Worm (Caenorhabditis elegans) whole organism, L4 larva: ENCODE measurements around the gene F40C5.2.

Source experiments
- D1046.2 ChIP-seq: fragments of 200-800 bp; sonication (Bioruptor generic); IDR thresholded peaks from 2 replicates; pipeline ENCODE4 v1.3.6; 2022; ENCODE audit warnings: missing genetic modification characterization, missing compliant biosample characterization
- F10B5.3 ChIP-seq: sonication (generic microtip); optimal IDR thresholded peaks from 2 replicates; lab custom pipeline; 2016; ENCODE audit warnings: mild to moderate bottlenecking, missing genetic modification characterization, missing compliant biosample characterization
- F26F4.8 ChIP-seq: fragments of 200-800 bp; sonication (Bioruptor generic); conservative IDR thresholded peaks from 2 replicates; pipeline ENCODE4 v1.3.6; 2022; ENCODE audit warnings: missing genetic modification characterization, missing compliant biosample characterization
- F49E8.2 ChIP-seq: sonication (generic microtip); optimal IDR thresholded peaks from 2 replicates; lab custom pipeline; 2016; ENCODE audit warnings: missing compliant biosample characterization, mild to moderate bottlenecking, missing genetic modification characterization, borderline replicate concordance
- aha-1 ChIP-seq: fragments of 150-350 bp; peaks from one replicate; lab custom pipeline; 2014; ENCODE audit warnings: missing biosample characterization, missing genetic modification characterization
- ama-1 ChIP-seq: fragments of 150-350 bp; optimal IDR thresholded peaks from 2 replicates; lab custom pipeline; 2014; ENCODE audit warnings: inconsistent platforms, mixed read lengths
- arid-1 ChIP-seq: fragments of 200-800 bp; sonication (Bioruptor generic); conservative IDR thresholded peaks from 2 replicates; pipeline ENCODE4 v1.3.6; 2022; ENCODE audit warnings: missing genetic modification reagents, missing genetic modification characterization, missing compliant biosample characterization
- ceh-62 ChIP-seq: sonication (generic microtip); optimal IDR thresholded peaks from 2 replicates; lab custom pipeline; 2017; ENCODE audit warnings: missing biosample characterization, missing genetic modification characterization
- ces-1 ChIP-seq: fragments of 150-350 bp; sonication (generic microtip); optimal IDR thresholded peaks from 4 replicates; lab custom pipeline; 2014; ENCODE audit warnings: missing biosample characterization, missing genetic modification reagents, missing genetic modification characterization
- cey-2 ChIP-seq: sonication (generic microtip); optimal IDR thresholded peaks from 3 replicates; lab custom pipeline; 2017; ENCODE audit warnings: missing genetic modification characterization, mild to moderate bottlenecking, missing compliant biosample characterization, antibody characterized with exemption, borderline replicate concordance; ENCODE audit not compliant: insufficient read depth
- ctbp-1 ChIP-seq: fragments of 200-800 bp; sonication (Bioruptor generic); IDR thresholded peaks from 2 replicates; pipeline ENCODE4 v1.3.6; 2022; ENCODE audit warnings: missing genetic modification reagents, missing genetic modification characterization, missing compliant biosample characterization
- daf-16 ChIP-seq, 3 experiments: sonication (generic microtip); optimal IDR thresholded peaks; 2 replicates each; lab custom pipeline; 2016 to 2017; ENCODE audit warnings: missing genetic modification characterization in 3 of 3, missing genetic modification reagents in 3 of 3, mild to moderate bottlenecking in 2 of 3, missing compliant biosample characterization in 2 of 3, missing biosample characterization in 1 of 3, moderate library complexity in 1 of 3
- dmd-9 ChIP-seq: fragments of 200-800 bp; sonication (Bioruptor generic); IDR thresholded peaks from 2 replicates; pipeline ENCODE4 v1.3.6; 2022; ENCODE audit warnings: missing genetic modification reagents, missing genetic modification characterization, missing compliant biosample characterization
- dpl-1 ChIP-seq: fragments of 150-350 bp; optimal IDR thresholded peaks from 2 replicates; lab custom pipeline; 2014; ENCODE audit warnings: missing biosample characterization, missing genetic modification reagents, missing genetic modification characterization
- dve-1 ChIP-seq: sonication (generic microtip); optimal IDR thresholded peaks from 2 replicates; lab custom pipeline; 2017; ENCODE audit warnings: antibody characterized with exemption, mild to moderate bottlenecking, missing genetic modification characterization, missing compliant biosample characterization; ENCODE audit not compliant: insufficient read depth
- egl-27 ChIP-seq: sonication (generic microtip); optimal IDR thresholded peaks from 3 replicates; lab custom pipeline; 2017; ENCODE audit warnings: missing biosample characterization, missing genetic modification reagents, missing genetic modification characterization
- egl-43 ChIP-seq: fragments of 200-800 bp; sonication (Bioruptor generic); IDR thresholded peaks from 2 replicates; pipeline ENCODE4 v1.3.6; 2022; ENCODE audit warnings: missing genetic modification reagents, missing genetic modification characterization, missing compliant biosample characterization
- fkh-10 ChIP-seq: fragments of 150-350 bp; optimal IDR thresholded peaks from 2 replicates; lab custom pipeline; 2014; ENCODE audit warnings: missing biosample characterization, missing genetic modification reagents, missing genetic modification characterization
- fos-1 ChIP-seq: fragments of 150-350 bp; optimal IDR thresholded peaks from 2 replicates; lab custom pipeline; 2014; ENCODE audit warnings: missing biosample characterization, missing genetic modification characterization
- hlh-30 ChIP-seq: sonication (generic microtip); optimal IDR thresholded peaks from 2 replicates; lab custom pipeline; 2017; ENCODE audit warnings: antibody characterized with exemption, mild to moderate bottlenecking, missing genetic modification characterization, missing compliant biosample characterization; ENCODE audit not compliant: insufficient read depth
- lim-7 ChIP-seq: fragments of 200-800 bp; sonication (Bioruptor generic); IDR thresholded peaks from 2 replicates; pipeline ENCODE4 v1.3.6; 2022; ENCODE audit warnings: missing genetic modification characterization, missing compliant biosample characterization
- lin-13 ChIP-seq: fragments of 150-350 bp; optimal IDR thresholded peaks from 2 replicates; lab custom pipeline; 2014; ENCODE audit warnings: missing biosample characterization, missing genetic modification reagents, missing genetic modification characterization
- madf-9 ChIP-seq: fragments of 200-800 bp; sonication (Bioruptor generic); conservative IDR thresholded peaks from 2 replicates; pipeline ENCODE4 v1.3.6; 2022; ENCODE audit warnings: missing genetic modification reagents, missing genetic modification characterization, missing compliant biosample characterization
- mep-1 ChIP-seq: fragments of 150-350 bp; sonication (generic microtip); optimal IDR thresholded peaks from 3 replicates; lab custom pipeline; 2014; ENCODE audit warnings: missing biosample characterization, missing genetic modification characterization
- mes-2 ChIP-seq: sonication (generic microtip); optimal IDR thresholded peaks from 2 replicates; lab custom pipeline; 2016; ENCODE audit warnings: missing genotype, mild to moderate bottlenecking, missing genetic modification characterization, missing compliant biosample characterization; ENCODE audit not compliant: poor library complexity, severe bottlenecking
- mxl-2 ChIP-seq: fragments of 200-800 bp; sonication (Bioruptor generic); conservative IDR thresholded peaks from 2 replicates; pipeline ENCODE4 v1.3.6; 2022; ENCODE audit warnings: missing genetic modification reagents, missing genetic modification characterization, missing compliant biosample characterization
- nhr-10 ChIP-seq: fragments of 150-350 bp; optimal IDR thresholded peaks from 2 replicates; lab custom pipeline; 2014; ENCODE audit warnings: missing biosample characterization, missing genetic modification characterization
- nhr-102 ChIP-seq: sonication (generic microtip); optimal IDR thresholded peaks from 2 replicates; lab custom pipeline; 2016; ENCODE audit warnings: mild to moderate bottlenecking, missing genetic modification characterization, moderate library complexity, missing compliant biosample characterization
- nhr-25 ChIP-seq: sonication (generic microtip); optimal IDR thresholded peaks from 2 replicates; lab custom pipeline; 2017; ENCODE audit warnings: missing genetic modification characterization, mild to moderate bottlenecking, missing compliant biosample characterization, antibody characterized with exemption, moderate library complexity, borderline replicate concordance; ENCODE audit not compliant: insufficient read depth
- nhr-28 ChIP-seq: fragments of 150-350 bp; optimal IDR thresholded peaks from 2 replicates; lab custom pipeline; 2014; ENCODE audit warnings: missing biosample characterization, missing genetic modification characterization
- pqm-1 ChIP-seq: sonication (generic microtip); optimal IDR thresholded peaks from 2 replicates; lab custom pipeline; 2017; ENCODE audit warnings: missing biosample characterization, missing genetic modification characterization
- sdz-12 ChIP-seq: fragments of 200-800 bp; sonication (Bioruptor generic); optimal IDR thresholded peaks from 2 replicates; lab custom pipeline; 2018; ENCODE audit warnings: mild to moderate bottlenecking, missing genetic modification characterization, missing compliant biosample characterization
- set-16 ChIP-seq: fragments of 200-800 bp; sonication (Bioruptor generic); IDR thresholded peaks from 2 replicates; pipeline ENCODE4 v1.3.6; 2022; ENCODE audit warnings: missing genetic modification reagents, missing genetic modification characterization, missing compliant biosample characterization
- skn-1 ChIP-seq: fragments of 150-350 bp; optimal IDR thresholded peaks from 2 replicates; lab custom pipeline; 2014; ENCODE audit warnings: missing biosample characterization, missing genetic modification characterization
- tra-1 ChIP-seq: fragments of 200-800 bp; sonication (Bioruptor generic); IDR thresholded peaks from 2 replicates; pipeline ENCODE4 v1.3.6; 2022; ENCODE audit warnings: missing genetic modification reagents, missing genetic modification characterization, missing compliant biosample characterization
- unc-130 ChIP-seq: sonication (generic microtip); optimal IDR thresholded peaks from 2 replicates; lab custom pipeline; 2016; ENCODE audit warnings: missing genetic modification reagents, missing genetic modification characterization, missing compliant biosample characterization
- unc-39 ChIP-seq: sonication (generic microtip); optimal IDR thresholded peaks from 2 replicates; lab custom pipeline; 2017; ENCODE audit warnings: missing biosample characterization, missing genetic modification characterization
- vab-7 ChIP-seq: fragments of 200-800 bp; sonication (Bioruptor generic); IDR thresholded peaks from 2 replicates; pipeline ENCODE4 v1.3.6; 2022; ENCODE audit warnings: missing genetic modification reagents, missing genetic modification characterization, missing compliant biosample characterization
- zag-1 ChIP-seq: fragments of 150-350 bp; optimal IDR thresholded peaks from 2 replicates; lab custom pipeline; 2014; ENCODE audit warnings: missing biosample characterization, missing genetic modification characterization
- ztf-7 ChIP-seq: fragments of 150-350 bp; optimal IDR thresholded peaks from 2 replicates; lab custom pipeline; 2014; ENCODE audit warnings: missing biosample characterization, missing genetic modification characterization

F40C5.2 gene

DNA sequence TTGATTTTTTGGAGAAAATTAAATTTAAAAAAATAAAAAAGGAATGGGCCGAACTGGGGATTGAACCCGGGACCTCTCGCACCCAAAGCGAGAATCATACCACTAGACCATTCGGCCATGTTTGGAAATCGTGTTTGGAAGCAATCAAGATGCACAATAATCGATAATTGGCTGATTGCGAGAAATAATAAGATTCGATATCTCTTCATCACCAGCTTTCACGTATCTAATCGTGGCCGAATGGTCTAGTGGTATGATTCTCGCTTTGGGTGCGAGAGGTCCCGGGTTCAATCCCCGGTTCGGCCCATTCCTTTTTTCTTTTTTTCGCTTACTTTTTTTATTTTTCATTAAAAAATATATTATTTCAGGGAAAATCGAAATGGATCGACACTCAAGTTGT, 11.3 kb downstream of the F40C5.2 start (continued):
- TF ChIP-seq F49E8.2 (tag; lab: Kevin White, UChicago), result peak; percentile 62
- TF ChIP-seq ces-1 (GFP tag; lab: Kevin White, UChicago), result no peak
- TF ChIP-seq D1046.2 (GFP tag; lab: Robert Waterston, UW), result no peak
- TF ChIP-seq hlh-30 (tag; lab: Kevin White, UChicago), result no peak
- TF ChIP-seq nhr-25 (tag; lab: Kevin White, UChicago), result no peak
- peak; percentile 21 for TF ChIP-seq mes-2 (tag; lab: Kevin White, UChicago)
- TF ChIP-seq mxl-2, result no peak
- TF ChIP-seq pqm-1 (tag; lab: Kevin White, UChicago), result no peak
- TF ChIP-seq egl-27 (tag; lab: Kevin White, UChicago), result no peak
- TF ChIP-seq F10B5.3 (tag; lab: Kevin White, UChicago), result no peak
- no peak for TF ChIP-seq ctbp-1 (GFP tag; lab: Robert Waterston, UW)
- TF ChIP-seq zag-1 (tag; lab: Kevin White, UChicago), result no peak
- no peak for TF ChIP-seq dmd-9
- TF ChIP-seq unc-130, result no peak
- TF ChIP-seq ama-1 (lab: Kevin White, UChicago), result no peak
- TF ChIP-seq lin-13 (GFP tag; lab: Kevin White, UChicago), result peak; percentile 31
- no peak for TF ChIP-seq sdz-12 (GFP tag; lab: Kevin White, UChicago)
- TF ChIP-seq F26F4.8 (GFP tag; lab: Robert Waterston, UW), result peak; percentile 76
- TF ChIP-seq fos-1 (tag; lab: Kevin White, UChicago), result no peak
- no peak for TF ChIP-seq mep-1 (tag; lab: Kevin White, UChicago)
- TF ChIP-seq nhr-28 (tag; lab: Kevin White, UChicago), result no peak
- TF ChIP-seq egl-43 (GFP tag; lab: Robert Waterston, UW), result no peak
- no peak for TF ChIP-seq vab-7 (GFP tag; lab: Robert Waterston, UW)
- TF ChIP-seq lim-7 (GFP tag; lab: Robert Waterston, UW), result peak; percentile 80
- TF ChIP-seq skn-1, result no peak
- no peak for TF ChIP-seq dpl-1 (GFP tag; lab: Kevin White, UChicago)
- peak; percentile 8 for TF ChIP-seq dve-1
- TF ChIP-seq set-16, result no peak
- no peak for TF ChIP-seq unc-39 (tag; lab: Kevin White, UChicago)
- peak; percentile 1 for TF ChIP-seq nhr-102
- TF ChIP-seq ceh-62 (tag; lab: Kevin White, UChicago), result no peak
- no peak for TF ChIP-seq cey-2 (tag; lab: Kevin White, UChicago)
- peak; percentile 68; the same call in 1 of the 2 replicates for TF ChIP-seq arid-1 (GFP tag; lab: Robert Waterston, UW)
- no peak for TF ChIP-seq ztf-7

DNA sequence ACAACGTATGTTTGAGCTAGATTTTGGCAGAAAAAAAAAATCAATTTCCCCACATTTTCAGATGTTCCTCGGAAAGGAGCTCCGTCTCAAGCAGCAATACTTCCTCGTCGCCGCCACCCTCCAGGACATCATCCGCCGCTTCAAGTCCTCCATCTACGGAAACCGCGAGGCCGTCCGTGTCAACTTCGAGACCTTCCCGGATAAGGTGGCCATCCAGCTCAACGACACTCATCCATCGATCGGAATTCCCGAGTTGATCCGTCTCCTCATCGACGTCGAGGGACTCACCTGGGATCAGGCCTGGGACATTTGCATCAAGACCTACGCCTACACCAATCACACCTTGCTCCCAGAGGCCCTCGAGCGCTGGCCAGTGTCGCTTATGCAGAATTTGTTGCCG, 11.9 kb downstream of the F40C5.2 start:
- TF ChIP-seq fkh-10 (GFP tag; lab: Kevin White, UChicago), result no peak
- TF ChIP-seq tra-1, result no peak
- peak; percentile 77 for TF ChIP-seq set-16
- TF ChIP-seq hlh-30 (tag; lab: Kevin White, UChicago), result no peak
- TF ChIP-seq daf-16 (GFP tag; optimal IDR thresholded peaks at IDR 0.05; lab: Kevin White, UChicago), result no peak
- no peak for TF ChIP-seq daf-16 (tag; optimal IDR thresholded peaks at IDR 0.05; lab: Kevin White, UChicago)
- no peak for TF ChIP-seq F10B5.3 (tag; lab: Kevin White, UChicago)
- no peak for TF ChIP-seq madf-9

DNA sequence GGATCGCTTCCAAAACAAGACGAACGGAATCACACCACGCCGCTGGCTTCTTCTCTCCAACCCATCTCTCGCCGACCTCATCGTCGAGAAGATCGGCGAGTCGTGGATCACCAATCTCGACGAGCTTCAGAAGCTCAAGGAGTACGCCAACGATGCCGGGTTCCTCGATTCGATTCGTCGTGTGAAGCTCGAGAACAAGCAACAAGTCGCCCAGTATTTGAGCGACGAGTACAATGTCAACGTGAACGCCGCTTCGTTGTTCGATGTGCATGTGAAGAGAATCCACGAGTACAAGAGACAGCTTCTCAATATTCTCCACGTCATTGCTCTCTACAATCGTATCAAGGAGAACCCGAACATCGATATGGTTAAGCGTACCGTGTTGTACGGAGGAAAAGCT, 12.8 kb downstream of the F40C5.2 start:
- TF ChIP-seq aha-1 (tag; lab: Kevin White, UChicago) (peak; percentile 94), nhr-10 (tag; lab: Kevin White, UChicago) (no peak), set-16 (0 out of 2 replicates have a peak, but pooled peaks have one; percentile 19)
